Fruit fly (Drosophila melanogaster) S2 (cell line): ENCODE measurements around the gene Sh.

Experiments used
- CG8478 ChIP-seq: fragments of >200 bp; optimal IDR thresholded peaks from 2 replicates; lab custom pipeline; 2018
- CTCF ChIP-seq, 2 experiments: fragments of >200 bp; optimal IDR thresholded peaks; 2 replicates each; lab custom pipeline; 2018

dm6 chrX:17884567-17884966 lies 178.5 kb downstream of the Sh start:
- TF ChIP-seq CTCF (optimal IDR thresholded peaks at IDR 0.05; lab: Kevin White, UChicago) (peak; percentile 84 to 87), CG8478 (lab: Kevin White, UChicago) (no peak)
